Worm (Caenorhabditis elegans) whole organism, L3 larva: Measurements from ENCODE around the gene bet-2.

Experiments used
- egl-27 ChIP-seq: sonication (generic microtip); optimal IDR thresholded peaks from 4 replicates; lab custom pipeline; 2017; ENCODE audit warnings: missing biosample characterization, missing genetic modification reagents, missing genetic modification characterization
- egl-5 ChIP-seq: fragments of 150-350 bp; optimal IDR thresholded peaks from 2 replicates; lab custom pipeline; 2017; ENCODE audit warnings: missing biosample characterization, missing genetic modification reagents, missing genetic modification characterization, inconsistent platforms
- nfya-1 ChIP-seq: sonication (generic microtip); optimal IDR thresholded peaks from 2 replicates; lab custom pipeline; 2017; ENCODE audit warnings: missing genetic modification characterization, mild to moderate bottlenecking, missing compliant biosample characterization, antibody characterized with exemption, moderate library complexity; ENCODE audit not compliant: insufficient read depth
- nhr-25 ChIP-seq: sonication (generic microtip); optimal IDR thresholded peaks from 2 replicates; lab custom pipeline; 2017; ENCODE audit warnings: missing biosample characterization, missing genetic modification characterization
- nhr-77 ChIP-seq: fragments of 150-350 bp; optimal IDR thresholded peaks from 2 replicates; lab custom pipeline; 2014; ENCODE audit warnings: missing biosample characterization, missing genetic modification characterization
- skn-1 ChIP-seq: fragments of 150-350 bp; optimal IDR thresholded peaks from 2 replicates; lab custom pipeline; 2014; ENCODE audit warnings: missing biosample characterization, missing genetic modification characterization

- no peak for TF ChIP-seq nhr-77 (tag; lab: Kevin White, UChicago)
- TF ChIP-seq skn-1, result no peak
- no peak for TF ChIP-seq nfya-1 (tag; lab: Kevin White, UChicago)
- no peak for TF ChIP-seq egl-5 (tag; lab: Kevin White, UChicago)
- no peak for TF ChIP-seq nhr-25 (tag; lab: Kevin White, UChicago)
- no peak for TF ChIP-seq egl-27 (tag; lab: Kevin White, UChicago)
Measured at ce11 chrX:10520185-10520584, 48.9 kb upstream of the bet-2 start.
